Fruit fly (Drosophila melanogaster): ENCODE data around the gene Zmynd10.
A peak's percentile ranks its signal among the peaks of the same experiment; 100 is the strongest.

Gene Zmynd10

dm6 chr3L:13017803-13018324 is 8.4 kb downstream of the Zmynd10 start, which contains the start of the genes mRpL20 and Icmt (continued):
- peak; percentile 84 for TF ChIP-seq CG12769 (tag; optimal IDR thresholded peaks at IDR 0.05)
- peak; percentile 97 for TF ChIP-seq ken (GFP tag; IDR thresholded peaks at IDR 0.05)
- TF ChIP-seq Dek (tag; optimal IDR thresholded peaks at IDR 0.05) = peak; percentile 97
- peak; percentile 93 for TF ChIP-seq Taf1 (GFP tag; IDR thresholded peaks at IDR 0.05)
- TF ChIP-seq jumu (GFP tag; optimal IDR thresholded peaks at IDR 0.05) = peak; percentile 26
- peak; percentile 41 for TF ChIP-seq tx (GFP tag; optimal IDR thresholded peaks at IDR 0.05)
- TF ChIP-seq nmo (GFP tag; optimal IDR thresholded peaks at IDR 0.05) = peak; percentile 96
- TF ChIP-seq tll (GFP tag; optimal IDR thresholded peaks at IDR 0.05) = no peak
- peak; percentile 85 for TF ChIP-seq CG13296 (GFP tag; optimal IDR thresholded peaks at IDR 0.05)
- TF ChIP-seq CG15514 (GFP tag; optimal IDR thresholded peaks at IDR 0.05) = peak; percentile 74
- peak; percentile 92 for TF ChIP-seq CG31224 (GFP tag; IDR thresholded peaks at IDR 0.05)
- TF ChIP-seq fru (optimal IDR thresholded peaks at IDR 0.05) = no peak
- TF ChIP-seq gsb (GFP tag; IDR thresholded peaks at IDR 0.05) = peak; percentile 94
- TF ChIP-seq ab (GFP tag; optimal IDR thresholded peaks at IDR 0.05) = peak; percentile 4
- TF ChIP-seq MBD-R2 (GFP tag; IDR thresholded peaks at IDR 0.05) = peak; percentile 87
- peak; percentile 79 for TF ChIP-seq CG4360 (GFP tag; IDR thresholded peaks at IDR 0.05)
- TF ChIP-seq Dbx (GFP tag; IDR thresholded peaks at IDR 0.05) = peak; percentile 92
- no peak for TF ChIP-seq NC2β (GFP tag; optimal IDR thresholded peaks at IDR 0.05)
- TF ChIP-seq CG13123 (GFP tag; optimal IDR thresholded peaks at IDR 0.05) = peak; percentile 80
- TF ChIP-seq CG6654 (GFP tag; optimal IDR thresholded peaks at IDR 0.05) = peak; percentile 52
- TF ChIP-seq Elba2 (GFP tag; optimal IDR thresholded peaks at IDR 0.05) = no peak
- peak; percentile 77 for TF ChIP-seq Vsx1 (GFP tag; optimal IDR thresholded peaks at IDR 0.05)
- peak; percentile 65 for TF ChIP-seq inv (GFP tag; IDR thresholded peaks at IDR 0.05; ENCODE audit: partially characterized antibody)
- peak; percentile 92 for TF ChIP-seq ssp (GFP tag; IDR thresholded peaks at IDR 0.05)
- peak; percentile 8 for TF ChIP-seq CG31388 (GFP tag; optimal IDR thresholded peaks at IDR 0.05)
- TF ChIP-seq caup (GFP tag; optimal IDR thresholded peaks at IDR 0.05; ENCODE audit: severe bottlenecking) = peak; percentile 86
- peak; percentile 94 for TF ChIP-seq Hr3 (GFP tag; optimal IDR thresholded peaks at IDR 0.05)
- peak; percentile 98 for TF ChIP-seq CG32532 (GFP tag; IDR thresholded peaks at IDR 0.05)
- peak; percentile 57 for TF ChIP-seq CG7928 (GFP tag; optimal IDR thresholded peaks at IDR 0.05)
- TF ChIP-seq E2f1 (GFP tag; IDR thresholded peaks at IDR 0.05) = peak; percentile 97
- TF ChIP-seq ind (GFP tag; optimal IDR thresholded peaks at IDR 0.05) = peak; percentile 87
- TF ChIP-seq nerfin-2 (GFP tag; IDR thresholded peaks at IDR 0.05; ENCODE audit: partially characterized antibody) = peak; percentile 92
- TF ChIP-seq CG8388 (GFP tag; optimal IDR thresholded peaks at IDR 0.05) = peak; percentile 94
- TF ChIP-seq p53 (GFP tag; optimal IDR thresholded peaks at IDR 0.05) = no peak
- TF ChIP-seq Nf-YC (tag; optimal IDR thresholded peaks at IDR 0.05) = peak; percentile 87
- peak; percentile 93 for TF ChIP-seq Ada2b (GFP tag; IDR thresholded peaks at IDR 0.05)
- TF ChIP-seq Spps (tag; optimal IDR thresholded peaks at IDR 0.05) = peak; percentile 74
- no peak for TF ChIP-seq pan (optimal IDR thresholded peaks at IDR 0.05)
- peak in 1 of 2 experiments; percentile 98 for TF ChIP-seq pan (GFP tag; optimal IDR thresholded peaks at IDR 0.05 in 1 of 2, IDR thresholded peaks at IDR 0.05 in 1 of 2)
- TF ChIP-seq Stat92E (GFP tag; optimal IDR thresholded peaks at IDR 0.05) = peak in 1 of 3 experiments; percentile 82
- peak; percentile 33 for TF ChIP-seq pnt (GFP tag; optimal IDR thresholded peaks at IDR 0.05)
- TF ChIP-seq cg (GFP tag; optimal IDR thresholded peaks at IDR 0.05) = no peak
- peak; percentile 95 for TF ChIP-seq CG31441 (GFP tag; IDR thresholded peaks at IDR 0.05)
- TF ChIP-seq Sin3A (optimal IDR thresholded peaks at IDR 0.05) = no peak
- peak; percentile 81 for TF ChIP-seq Dll (GFP tag; IDR thresholded peaks at IDR 0.05; ENCODE audit: partially characterized antibody)
- TF ChIP-seq CG3838 (GFP tag; optimal IDR thresholded peaks at IDR 0.05) = peak; percentile 55
- no peak for TF ChIP-seq Dip2 (GFP tag; IDR thresholded peaks at IDR 0.05)
- peak; percentile 95 for TF ChIP-seq dmrt99B (tag; optimal IDR thresholded peaks at IDR 0.05)
- TF ChIP-seq pho (GFP tag; optimal IDR thresholded peaks at IDR 0.05) = peak; percentile 46
- peak; percentile 41 for TF ChIP-seq Mad (GFP tag; optimal IDR thresholded peaks at IDR 0.05)
- TF ChIP-seq Mes4 (GFP tag; optimal IDR thresholded peaks at IDR 0.05) = no peak
